Worm (Caenorhabditis elegans) whole organism, L3 larva: Measurements from ENCODE around the gene D2096.13.

Experiments
- R02D3.7 ChIP-seq: fragments of 150-350 bp; optimal IDR thresholded peaks from 2 replicates; lab custom pipeline; 2014; ENCODE audit warnings: missing biosample characterization, missing genetic modification characterization
- ama-1 ChIP-seq: fragments of 150-350 bp; optimal IDR thresholded peaks from 2 replicates; lab custom pipeline; 2018
- fkh-10 ChIP-seq: sonication (generic microtip); optimal IDR thresholded peaks from 2 replicates; lab custom pipeline; 2017; ENCODE audit warnings: missing biosample characterization, missing genetic modification reagents, missing genetic modification characterization
- fkh-2 ChIP-seq: fragments of 150-350 bp; optimal IDR thresholded peaks from 2 replicates; lab custom pipeline; 2014; ENCODE audit warnings: missing biosample characterization, missing genetic modification reagents, missing genetic modification characterization
- fos-1 ChIP-seq: fragments of 150-350 bp; optimal IDR thresholded peaks from 2 replicates; lab custom pipeline; 2014; ENCODE audit warnings: missing biosample characterization, missing genetic modification characterization
- jun-1 ChIP-seq: fragments of 150-350 bp; optimal IDR thresholded peaks from 2 replicates; lab custom pipeline; 2014; ENCODE audit warnings: missing biosample characterization, missing genetic modification reagents, missing genetic modification characterization
- nhr-76 ChIP-seq: fragments of 150-350 bp; sonication (generic microtip); optimal IDR thresholded peaks from 5 replicates; lab custom pipeline; 2014; ENCODE audit warnings: missing biosample characterization, missing genetic modification characterization
- sea-2 ChIP-seq: fragments of 150-350 bp; sonication (generic microtip); optimal IDR thresholded peaks from 4 replicates; lab custom pipeline; 2014; ENCODE audit warnings: missing biosample characterization, missing genetic modification reagents, missing genetic modification characterization
- unc-62 ChIP-seq: fragments of 150-350 bp; sonication (generic microtip); optimal IDR thresholded peaks from 4 replicates; lab custom pipeline; 2014; ENCODE audit warnings: missing biosample characterization, missing genetic modification reagents, missing genetic modification characterization
- zag-1 ChIP-seq: fragments of 150-350 bp; optimal IDR thresholded peaks from 2 replicates; lab custom pipeline; 2014; ENCODE audit warnings: missing biosample characterization, missing genetic modification characterization
- ztf-4 ChIP-seq: fragments of 150-350 bp; optimal IDR thresholded peaks from 2 replicates; lab custom pipeline; 2014; ENCODE audit warnings: missing biosample characterization, missing genetic modification characterization

- no peak for TF ChIP-seq sea-2
- TF ChIP-seq ztf-4, result no peak
- TF ChIP-seq fkh-10 (GFP tag; lab: Kevin White, UChicago), result no peak
- TF ChIP-seq fos-1 (tag; lab: Kevin White, UChicago), result no peak
- TF ChIP-seq ama-1, result no peak
- no peak for TF ChIP-seq unc-62
- no peak for TF ChIP-seq R02D3.7 (tag; lab: Kevin White, UChicago)
- no peak for TF ChIP-seq nhr-76 (tag; lab: Kevin White, UChicago)
- no peak for TF ChIP-seq jun-1 (tag; lab: Kevin White, UChicago)
- TF ChIP-seq fkh-2, result no peak
- no peak for TF ChIP-seq zag-1
Observed at ce11 chrIV:8355592-8355991, 2.8 kb downstream of the D2096.13 start, which contains the start of the genes F17E9.2 and col-116.
